Fruit fly (Drosophila melanogaster): ENCODE results near the gene csw.
A peak's percentile ranks its signal among the peaks of the same experiment; 100 is the strongest.

Gene csw

dm6 chrX:2121716-2122601 lies 27.9 kb downstream of the csw start:
- peak; percentile 6 for TF ChIP-seq noc (tag; optimal IDR thresholded peaks at IDR 0.05)

dm6 chrX:2123013-2123964 lies 29.3 kb downstream of the csw start, which contains the start of gene ph-d:
Gene ph-d (minus strand): TSS chrX:2123286.
- TF ChIP-seq noc (tag; optimal IDR thresholded peaks at IDR 0.05) = peak; percentile 28

- TF ChIP-seq noc (tag; optimal IDR thresholded peaks at IDR 0.05) = peak; percentile 97
Observed at dm6 chrX:2123965-2124688, 30.1 kb downstream of the csw start.

- no peak for TF ChIP-seq noc (tag; optimal IDR thresholded peaks at IDR 0.05)
Observed at dm6 chrX:2125527-2126088, 31.6 kb downstream of the csw start.

- TF ChIP-seq noc (tag; optimal IDR thresholded peaks at IDR 0.05) = no peak
Observed at dm6 chrX:2134226-2134880, 40.3 kb downstream of the csw start.

- TF ChIP-seq noc (tag; optimal IDR thresholded peaks at IDR 0.05) = peak; percentile 90
Observed at dm6 chrX:2134965-2135758, 41.1 kb downstream of the csw start.

- TF ChIP-seq noc (tag; optimal IDR thresholded peaks at IDR 0.05) = peak; percentile 66
Observed at dm6 chrX:2135868-2136787, 42.1 kb downstream of the csw start.

- peak; percentile 100 for TF ChIP-seq noc (tag; optimal IDR thresholded peaks at IDR 0.05)
Observed at dm6 chrX:2136831-2137452, 42.9 kb downstream of the csw start.

dm6 chrX:2137587-2138341 lies 43.7 kb downstream of the csw start:
- peak; percentile 99 for TF ChIP-seq noc (tag; optimal IDR thresholded peaks at IDR 0.05)

- TF ChIP-seq noc (tag; optimal IDR thresholded peaks at IDR 0.05) = no peak
Observed at dm6 chrX:2138342-2138416, 44.1 kb downstream of the csw start, which contains the start of gene ph-p. Gene ph-p (minus strand): TSS chrX:2138371.

- no peak for TF ChIP-seq noc (tag; optimal IDR thresholded peaks at IDR 0.05)
Observed at dm6 chrX:2138417-2138816, 44.4 kb downstream of the csw start.

- TF ChIP-seq noc (tag; optimal IDR thresholded peaks at IDR 0.05) = no peak
Observed at dm6 chrX:2139610-2140009, 45.6 kb downstream of the csw start.

Data from whole organism, larva.